Fruit fly (Drosophila melanogaster) whole organism, embryonic: ENCODE measurements around the gene CG8100.

Source experiments
- B-H2 ChIP-seq: fragments of 200-800 bp; sonication (Bioruptor generic); optimal IDR thresholded peaks from 2 replicates; lab custom pipeline; 2018; ENCODE audit warnings: missing biosample characterization, mild to moderate bottlenecking, missing genetic modification characterization
- Bgb ChIP-seq: fragments of 200-800 bp; sonication (Bioruptor generic); IDR thresholded peaks from 2 replicates; pipeline ENCODE4 v1.3.6; 2022; ENCODE audit warnings: missing biosample characterization, missing genetic modification characterization; ENCODE audit not compliant: partially characterized antibody
- CG12236 ChIP-seq: fragments of 200-800 bp; sonication (Bioruptor generic); optimal IDR thresholded peaks from 2 replicates; lab custom pipeline; 2016; ENCODE audit warnings: missing biosample characterization, missing genetic modification characterization
- CG15073 ChIP-seq: fragments of 200-800 bp; sonication (Bioruptor generic); optimal IDR thresholded peaks from 2 replicates; lab custom pipeline; 2016; ENCODE audit warnings: missing biosample characterization, missing genetic modification characterization
- CG1603 ChIP-seq: fragments of 200-800 bp; sonication (Bioruptor generic); optimal IDR thresholded peaks from 2 replicates; lab custom pipeline; 2019; ENCODE audit warnings: missing biosample characterization, mild to moderate bottlenecking, missing genetic modification characterization, moderate library complexity
- CG18599 ChIP-seq: fragments of 200-800 bp; sonication (Bioruptor generic); optimal IDR thresholded peaks from 3 replicates; lab custom pipeline; 2017; ENCODE audit warnings: missing biosample characterization, missing genetic modification characterization, mild to moderate bottlenecking, moderate library complexity, missing genetic modification reagents
- CG18619 ChIP-seq: fragments of 200-800 bp; sonication (Bioruptor generic); optimal IDR thresholded peaks from 3 replicates; lab custom pipeline; 2017; ENCODE audit warnings: missing biosample characterization, mild to moderate bottlenecking, missing genetic modification characterization
- CG2875 ChIP-seq: fragments of 200-800 bp; sonication (Bioruptor generic); optimal IDR thresholded peaks from 2 replicates; lab custom pipeline; 2017; ENCODE audit warnings: missing biosample characterization, mild to moderate bottlenecking, missing genetic modification characterization, missing genetic modification reagents
- CG32772 ChIP-seq: fragments of 200-800 bp; sonication (Bioruptor generic); IDR thresholded peaks from 2 replicates; pipeline ENCODE4 v1.3.6; 2022; ENCODE audit warnings: missing biosample characterization, missing genetic modification characterization
- CG4820 ChIP-seq: fragments of 200-800 bp; sonication (Bioruptor generic); optimal IDR thresholded peaks from 3 replicates; lab custom pipeline; 2016; ENCODE audit warnings: missing biosample characterization, missing genetic modification characterization
- CG6654 ChIP-seq: fragments of 200-800 bp; sonication (Bioruptor generic); optimal IDR thresholded peaks from 2 replicates; lab custom pipeline; 2017; ENCODE audit warnings: missing biosample characterization, mild to moderate bottlenecking, missing genetic modification characterization
- CG7372 ChIP-seq: fragments of 200-800 bp; sonication (Bioruptor generic); IDR thresholded peaks from 2 replicates; pipeline ENCODE4 v1.3.6; 2022; ENCODE audit warnings: missing biosample characterization, missing genetic modification characterization
- CG8089 ChIP-seq: fragments of 200-800 bp; sonication (Bioruptor generic); optimal IDR thresholded peaks from 3 replicates; lab custom pipeline; 2016; ENCODE audit warnings: missing biosample characterization, missing genetic modification characterization
- CG8290 ChIP-seq, 3 experiments: fragments of 200-800 bp; sonication (Bioruptor generic); optimal IDR thresholded peaks; 2 replicates each; lab custom pipeline; 2016 to 2019; ENCODE audit warnings: missing biosample characterization in 3 of 3, missing genetic modification characterization in 3 of 3, mild to moderate bottlenecking in 2 of 3, moderate library complexity in 1 of 3
- CG8388 ChIP-seq: fragments of 200-800 bp; sonication (Bioruptor generic); optimal IDR thresholded peaks from 2 replicates; lab custom pipeline; 2019; ENCODE audit warnings: missing biosample characterization, mild to moderate bottlenecking, missing genetic modification characterization, moderate library complexity
- CG8478 ChIP-seq: fragments of >200 bp; optimal IDR thresholded peaks from 2 replicates; lab custom pipeline; 2018
- CG8924 ChIP-seq: fragments of 200-800 bp; optimal IDR thresholded peaks from 3 replicates; lab custom pipeline; 2019; ENCODE audit warnings: missing biosample characterization, mild to moderate bottlenecking, missing genetic modification characterization, moderate library complexity
- CG9215 ChIP-seq: fragments of 200-800 bp; sonication (Bioruptor generic); IDR thresholded peaks from 2 replicates; pipeline ENCODE4 v1.3.6; 2022; ENCODE audit warnings: missing biosample characterization, missing genetic modification characterization
- CoRest ChIP-seq: fragments of 200-800 bp; sonication (Bioruptor generic); optimal IDR thresholded peaks from 3 replicates; lab custom pipeline; 2018; ENCODE audit warnings: missing biosample characterization, mild to moderate bottlenecking, missing genetic modification characterization, moderate library complexity
- Dip2 ChIP-seq: fragments of 200-800 bp; sonication (Bioruptor generic); IDR thresholded peaks from 2 replicates; pipeline ENCODE4 v1.3.6; 2022; ENCODE audit warnings: missing biosample characterization, missing genetic modification characterization
- ERR ChIP-seq: fragments of 200-800 bp; sonication (Bioruptor generic); optimal IDR thresholded peaks from 2 replicates; lab custom pipeline; 2016; ENCODE audit warnings: missing biosample characterization, missing genetic modification characterization
- HLH3B ChIP-seq: fragments of 200-800 bp; sonication (Bioruptor generic); IDR thresholded peaks from 2 replicates; pipeline ENCODE4 v1.3.6; 2022; ENCODE audit warnings: missing biosample characterization, missing genetic modification characterization
- HLHmδ ChIP-seq: fragments of 200-800 bp; sonication (Bioruptor generic); optimal IDR thresholded peaks from 2 replicates; lab custom pipeline; 2018; ENCODE audit warnings: missing biosample characterization, mild to moderate bottlenecking, missing genetic modification characterization, moderate library complexity
- HmgD ChIP-seq: fragments of 200-800 bp; sonication (Bioruptor generic); optimal IDR thresholded peaks from 3 replicates; lab custom pipeline; 2016; ENCODE audit warnings: missing biosample characterization, missing genetic modification characterization
- Hr3 ChIP-seq: fragments of 200-800 bp; sonication (Bioruptor generic); optimal IDR thresholded peaks from 3 replicates; lab custom pipeline; 2016; ENCODE audit warnings: missing biosample characterization, missing genetic modification characterization
- Hr51 ChIP-seq, 2 experiments: fragments of 200-800 bp; sonication (Bioruptor generic); optimal IDR thresholded peaks; 2 replicates in 1 of 2; 3 replicates in 1 of 2; lab custom pipeline; 2016 to 2018; ENCODE audit warnings: missing biosample characterization in 2 of 2, missing genetic modification characterization in 2 of 2, mild to moderate bottlenecking in 1 of 2, moderate library complexity in 1 of 2
- Hr78 ChIP-seq, 2 experiments: fragments of 200-800 bp in 1 of 2; fragments of >200 bp in 1 of 2; sonication (Bioruptor generic) in 1 of 2; optimal IDR thresholded peaks; 2 replicates each; lab custom pipeline; 2017 to 2019; ENCODE audit warnings: missing biosample characterization in 2 of 2, missing genetic modification characterization in 2 of 2, mild to moderate bottlenecking in 1 of 2, moderate library complexity in 1 of 2
- Myb ChIP-seq: fragments of 200-800 bp; sonication (Bioruptor generic); optimal IDR thresholded peaks from 2 replicates; lab custom pipeline; 2016; ENCODE audit warnings: missing biosample characterization, missing genetic modification characterization
- Nf-YA ChIP-seq: fragments of 200-800 bp; sonication (Bioruptor generic); IDR thresholded peaks from 2 replicates; pipeline ENCODE4 v1.3.6; 2022; ENCODE audit warnings: missing biosample characterization, missing genetic modification characterization
- Scr ChIP-seq: fragments of 200-800 bp; sonication (Bioruptor generic); IDR thresholded peaks from 2 replicates; pipeline ENCODE4 v1.3.6; 2022; ENCODE audit warnings: missing biosample characterization, missing genetic modification characterization; ENCODE audit not compliant: partially characterized antibody
- Side ChIP-seq: fragments of 200-800 bp; sonication (Bioruptor generic); optimal IDR thresholded peaks from 2 replicates; lab custom pipeline; 2016; ENCODE audit warnings: missing biosample characterization, missing genetic modification characterization
- Usf ChIP-seq: fragments of 200-800 bp; sonication (Bioruptor generic); optimal IDR thresholded peaks from 2 replicates; lab custom pipeline; 2017; ENCODE audit warnings: missing genotype, missing biosample characterization, missing genetic modification characterization
- Xrp1 ChIP-seq: fragments of 200-800 bp; sonication (Bioruptor generic); IDR thresholded peaks from 2 replicates; pipeline ENCODE4 v1.3.6; 2022; ENCODE audit warnings: missing biosample characterization, missing genetic modification characterization
- ato ChIP-seq: fragments of 200-800 bp; sonication (Bioruptor generic); IDR thresholded peaks from 2 replicates; pipeline ENCODE4 v1.3.6; 2022; ENCODE audit warnings: missing biosample characterization, missing genetic modification characterization; ENCODE audit not compliant: partially characterized antibody
- chif ChIP-seq, 2 experiments: fragments of 200-800 bp; sonication (Bioruptor generic); optimal IDR thresholded peaks; 3 replicates each; lab custom pipeline; 2016; ENCODE audit warnings: missing biosample characterization in 2 of 2, missing genetic modification characterization in 2 of 2
- ci ChIP-seq: fragments of 200-800 bp; sonication (Bioruptor generic); IDR thresholded peaks from 3 replicates; pipeline ENCODE4 v1.3.6; 2022; ENCODE audit warnings: missing biosample characterization, missing genetic modification characterization
- crol ChIP-seq: fragments of 200-800 bp; sonication (Bioruptor generic); IDR thresholded peaks from 2 replicates; pipeline ENCODE4 v1.3.6; 2022; ENCODE audit warnings: missing biosample characterization, missing genetic modification characterization
- dmrt11E ChIP-seq: fragments of 200-800 bp; sonication (Bioruptor generic); optimal IDR thresholded peaks from 3 replicates; lab custom pipeline; 2018; ENCODE audit warnings: missing biosample characterization, mild to moderate bottlenecking, missing genetic modification characterization, moderate library complexity
- dpn ChIP-seq, 2 experiments: fragments of 200-800 bp; sonication (Bioruptor generic); optimal IDR thresholded peaks; 3 replicates each; lab custom pipeline; 2016; ENCODE audit warnings: missing biosample characterization in 2 of 2, missing genetic modification characterization in 2 of 2
- dysf ChIP-seq: fragments of 200-800 bp; sonication (Bioruptor generic); IDR thresholded peaks from 3 replicates; pipeline ENCODE4 v1.3.6; 2022; ENCODE audit warnings: missing biosample characterization, missing genetic modification characterization
- en ChIP-seq: fragments of 200-800 bp; sonication (Bioruptor generic); optimal IDR thresholded peaks from 2 replicates; lab custom pipeline; 2016; ENCODE audit warnings: missing biosample characterization, missing genetic modification characterization
- fru ChIP-seq: fragments of >200 bp; optimal IDR thresholded peaks from 2 replicates; lab custom pipeline; 2017
- kah ChIP-seq: fragments of 200-800 bp; sonication (Bioruptor generic); optimal IDR thresholded peaks from 2 replicates; lab custom pipeline; 2018; ENCODE audit warnings: missing biosample characterization, mild to moderate bottlenecking, missing genetic modification characterization
- luna ChIP-seq: fragments of 200-800 bp; sonication (Bioruptor generic); optimal IDR thresholded peaks from 2 replicates; lab custom pipeline; 2016; ENCODE audit warnings: missing biosample characterization, missing genetic modification characterization
- nmo ChIP-seq: fragments of 200-800 bp; sonication (Bioruptor generic); optimal IDR thresholded peaks from 2 replicates; lab custom pipeline; 2018; ENCODE audit warnings: missing biosample characterization, mild to moderate bottlenecking, missing genetic modification characterization, moderate library complexity
- rib ChIP-seq: fragments of 200-800 bp; sonication (Bioruptor generic); IDR thresholded peaks from 2 replicates; pipeline ENCODE4 v1.3.6; 2022; ENCODE audit warnings: missing biosample characterization, missing genetic modification characterization
- so ChIP-seq: fragments of 200-800 bp; sonication (Bioruptor generic); IDR thresholded peaks from 3 replicates; pipeline ENCODE4 v1.3.6; 2022; ENCODE audit warnings: missing biosample characterization, missing genetic modification characterization
- stc ChIP-seq: fragments of 200-800 bp; sonication (Bioruptor generic); IDR thresholded peaks from 2 replicates; pipeline ENCODE4 v1.3.6; 2022; ENCODE audit warnings: missing biosample characterization, missing genetic modification characterization
- sug ChIP-seq: fragments of 200-800 bp; optimal IDR thresholded peaks from 2 replicates; lab custom pipeline; 2019; ENCODE audit warnings: missing biosample characterization, mild to moderate bottlenecking, missing genetic modification characterization, moderate library complexity
- wek ChIP-seq: fragments of 200-800 bp; sonication (Bioruptor generic); optimal IDR thresholded peaks from 3 replicates; lab custom pipeline; 2018; ENCODE audit warnings: missing biosample characterization, mild to moderate bottlenecking, missing genetic modification characterization, moderate library complexity

CG8100 gene

dm6 chr3L:14131274-14131989 lies 48.0 kb downstream of the CG8100 start, which contains the start of gene Sox21b (continued):
- TF ChIP-seq CG8924 (tag; lab: Kevin White, UChicago) (no peak), CG2875 (no peak), CG6654 (no peak), Bgb (peak; percentile 38; the same call in 1 of the 2 replicates), chif (GFP tag; optimal IDR thresholded peaks at IDR 0.05; lab: Kevin White, UChicago) (peak in 1 of 2 experiments; percentile 17), CG8290 (GFP tag; optimal IDR thresholded peaks at IDR 0.05; lab: Kevin White, UChicago) (no peak), CG8290 (tag; optimal IDR thresholded peaks at IDR 0.05; lab: Kevin White, UChicago) (no peak), Xrp1 (GFP tag; lab: Robert Waterston, UW) (no peak), Scr (0 out of 2 replicates have a peak, but pooled peaks have one; percentile 26), dysf (GFP tag; lab: Robert Waterston, UW) (no peak), HLH3B (GFP tag; lab: Robert Waterston, UW) (no peak), stc (GFP tag; lab: Robert Waterston, UW) (no peak), kah (no peak), crol (GFP tag; lab: Robert Waterston, UW) (peak; percentile 67), CG8478 (lab: Kevin White, UChicago) (peak; percentile 97), CG9215 (GFP tag; lab: Robert Waterston, UW) (no peak), B-H2 (GFP tag; lab: Kevin White, UChicago) (no peak), Hr51 (GFP tag; optimal IDR thresholded peaks at IDR 0.05; lab: Kevin White, UChicago) (no peak), CG8388 (no peak), CG8089 (GFP tag; lab: Kevin White, UChicago) (no peak), CG18619 (GFP tag; lab: Kevin White, UChicago) (no peak), Hr78 (GFP tag; optimal IDR thresholded peaks at IDR 0.05; lab: Kevin White, UChicago) (no peak), HLHmδ (GFP tag; lab: Kevin White, UChicago) (no peak), dmrt11E (no peak), wek (no peak), CG4820 (GFP tag; lab: Kevin White, UChicago) (no peak), ERR (no peak), CG18599 (GFP tag; lab: Kevin White, UChicago) (no peak), ci (GFP tag; lab: Robert Waterston, UW) (peak; percentile 55; the same call in 1 of the 3 replicates), CG32772 (GFP tag; lab: Robert Waterston, UW) (peak; percentile 88), CG15073 (GFP tag; lab: Kevin White, UChicago) (no peak), luna (no peak), CG7372 (no peak), sug (no peak), fru (no peak), CG12236 (no peak), Dip2 (GFP tag; lab: Robert Waterston, UW) (no peak), en (GFP tag; lab: Kevin White, UChicago) (no peak), Hr3 (GFP tag; lab: Kevin White, UChicago) (no peak), Myb (GFP tag; lab: Kevin White, UChicago) (no peak), HmgD (peak; percentile 38), dpn (GFP tag; optimal IDR thresholded peaks at IDR 0.05; lab: Kevin White, UChicago) (no peak), so (peak; percentile 25; the same call in 1 of the 3 replicates), Side (no peak), ato (GFP tag; lab: Robert Waterston, UW) (peak; percentile 39; the same call in 1 of the 2 replicates), Usf (GFP tag; lab: Kevin White, UChicago) (no peak), CG1603 (tag; lab: Kevin White, UChicago) (no peak), nmo (GFP tag; lab: Kevin White, UChicago) (peak; percentile 35), rib (GFP tag; lab: Robert Waterston, UW) (0 out of 2 replicates have a peak, but pooled peaks have one; percentile 18), Nf-YA (GFP tag; lab: Robert Waterston, UW) (peak; percentile 83), CoRest (tag; lab: Kevin White, UChicago) (peak; percentile 71)
